Fruit fly (Drosophila melanogaster) whole organism, embryonic: Measurements from ENCODE around the gene MED15.

ENCODE experiments used
- CG18764 ChIP-seq: fragments of 200-800 bp; sonication (Bioruptor generic); optimal IDR thresholded peaks from 3 replicates; lab custom pipeline; 2016; ENCODE audit warnings: missing biosample characterization, missing genetic modification characterization
- CG2889 ChIP-seq: fragments of 200-800 bp; sonication (Bioruptor generic); IDR thresholded peaks from 3 replicates; pipeline ENCODE4 v1.3.6; 2022; ENCODE audit warnings: missing biosample characterization, missing genetic modification characterization
- CG3847 ChIP-seq: fragments of 200-800 bp; sonication (Bioruptor generic); IDR thresholded peaks from 2 replicates; pipeline ENCODE4 v1.3.6; 2022; ENCODE audit warnings: missing biosample characterization, missing genetic modification characterization
- CG7372 ChIP-seq: fragments of 200-800 bp; sonication (Bioruptor generic); IDR thresholded peaks from 2 replicates; pipeline ENCODE4 v1.3.6; 2022; ENCODE audit warnings: missing biosample characterization, missing genetic modification characterization
- CG9817 ChIP-seq: fragments of 200-800 bp; sonication (Bioruptor generic); optimal IDR thresholded peaks from 2 replicates; lab custom pipeline; 2018; ENCODE audit warnings: missing biosample characterization, mild to moderate bottlenecking, missing genetic modification characterization, moderate library complexity
- hb ChIP-seq: fragments of 200-800 bp; sonication (Bioruptor generic); IDR thresholded peaks from 3 replicates; pipeline ENCODE4 v1.3.6; 2022; ENCODE audit warnings: missing biosample characterization, missing genetic modification characterization; ENCODE audit not compliant: partially characterized antibody
- ranshi ChIP-seq: fragments of 200-800 bp; sonication (Bioruptor generic); IDR thresholded peaks from 2 replicates; pipeline ENCODE4 v1.3.6; 2022; ENCODE audit warnings: missing biosample characterization, missing genetic modification characterization

- TF ChIP-seq CG18764 (GFP tag; lab: Kevin White, UChicago) (no peak), CG7372 (GFP tag; lab: Robert Waterston, UW) (no peak), ranshi (GFP tag; lab: Robert Waterston, UW) (no peak), CG3847 (GFP tag; lab: Robert Waterston, UW) (no peak), hb (GFP tag; lab: Robert Waterston, UW) (no peak), CG2889 (GFP tag; lab: Robert Waterston, UW) (no peak), CG9817 (tag; lab: Kevin White, UChicago) (no peak)
Observed at dm6 chr2L:434439-434838, 38.4 kb upstream of the MED15 start.
